Worm (Caenorhabditis elegans) whole organism, L3 larva: ENCODE results near the gene Y50D4A.10.

Source experiments
- R02D3.7 ChIP-seq: fragments of 150-350 bp; optimal IDR thresholded peaks from 2 replicates; lab custom pipeline; 2014; ENCODE audit warnings: missing biosample characterization, missing genetic modification characterization
- ZK546.5 ChIP-seq: sonication (generic microtip); optimal IDR thresholded peaks from 2 replicates; lab custom pipeline; 2017; ENCODE audit warnings: missing biosample characterization, missing genetic modification characterization
- aly-2 ChIP-seq: fragments of 150-350 bp; optimal IDR thresholded peaks from 2 replicates; lab custom pipeline; 2014; ENCODE audit warnings: missing biosample characterization, missing genetic modification characterization
- ama-1 ChIP-seq: fragments of 150-350 bp; optimal IDR thresholded peaks from 2 replicates; lab custom pipeline; 2018
- ceh-16 ChIP-seq: sonication (generic microtip); optimal IDR thresholded peaks from 2 replicates; lab custom pipeline; 2017; ENCODE audit warnings: missing biosample characterization, missing genetic modification characterization
- ceh-28 ChIP-seq: fragments of 150-350 bp; optimal IDR thresholded peaks from 2 replicates; lab custom pipeline; 2014; ENCODE audit warnings: missing biosample characterization, missing genetic modification reagents, missing genetic modification characterization
- ceh-82 ChIP-seq: fragments of 150-350 bp; optimal IDR thresholded peaks from 2 replicates; lab custom pipeline; 2014; ENCODE audit warnings: missing biosample characterization, missing genetic modification characterization
- ceh-9 ChIP-seq: sonication (generic microtip); optimal IDR thresholded peaks from 2 replicates; lab custom pipeline; 2018; ENCODE audit warnings: missing biosample characterization, missing genetic modification characterization
- daf-12 ChIP-seq: fragments of 150-350 bp; optimal IDR thresholded peaks from 2 replicates; lab custom pipeline; 2014; ENCODE audit warnings: missing biosample characterization, missing genetic modification reagents, missing genetic modification characterization
- egl-27 ChIP-seq: sonication (generic microtip); optimal IDR thresholded peaks from 4 replicates; lab custom pipeline; 2017; ENCODE audit warnings: missing biosample characterization, missing genetic modification reagents, missing genetic modification characterization
- elt-1 ChIP-seq: fragments of 150-350 bp; optimal IDR thresholded peaks from 2 replicates; lab custom pipeline; 2014; ENCODE audit warnings: missing biosample characterization, missing genetic modification characterization
- eor-1 ChIP-seq, 2 experiments: fragments of 150-350 bp; optimal IDR thresholded peaks; 2 replicates each; lab custom pipeline; 2014 to 2018; ENCODE audit warnings: missing biosample characterization in 2 of 2, missing genetic modification characterization in 2 of 2
- fkh-10 ChIP-seq: sonication (generic microtip); optimal IDR thresholded peaks from 2 replicates; lab custom pipeline; 2017; ENCODE audit warnings: missing biosample characterization, missing genetic modification reagents, missing genetic modification characterization
- fos-1 ChIP-seq: fragments of 150-350 bp; optimal IDR thresholded peaks from 2 replicates; lab custom pipeline; 2014; ENCODE audit warnings: missing biosample characterization, missing genetic modification characterization
- hmg-11 ChIP-seq: sonication (generic microtip); optimal IDR thresholded peaks from 2 replicates; lab custom pipeline; 2016; ENCODE audit warnings: missing genetic modification characterization, missing compliant biosample characterization
- jun-1 ChIP-seq: fragments of 150-350 bp; optimal IDR thresholded peaks from 2 replicates; lab custom pipeline; 2014; ENCODE audit warnings: missing biosample characterization, missing genetic modification reagents, missing genetic modification characterization
- lin-39 ChIP-seq: fragments of 150-350 bp; optimal IDR thresholded peaks from 2 replicates; lab custom pipeline; 2018; ENCODE audit warnings: missing biosample characterization, missing genetic modification reagents, missing genetic modification characterization
- lsy-12 ChIP-seq: sonication (generic microtip); optimal IDR thresholded peaks from 2 replicates; lab custom pipeline; 2016; ENCODE audit warnings: mild to moderate bottlenecking, missing genetic modification characterization, missing compliant biosample characterization
- mdl-1 ChIP-seq: fragments of 150-350 bp; optimal IDR thresholded peaks from 2 replicates; lab custom pipeline; 2014; ENCODE audit warnings: missing biosample characterization, missing genetic modification characterization
- mml-1 ChIP-seq: fragments of 150-350 bp; sonication (generic microtip); optimal IDR thresholded peaks from 3 replicates; lab custom pipeline; 2014; ENCODE audit warnings: missing biosample characterization, missing genetic modification characterization
- nfya-1 ChIP-seq: sonication (generic microtip); optimal IDR thresholded peaks from 2 replicates; lab custom pipeline; 2017; ENCODE audit warnings: missing genetic modification characterization, mild to moderate bottlenecking, missing compliant biosample characterization, antibody characterized with exemption, moderate library complexity; ENCODE audit not compliant: insufficient read depth
- nhr-23 ChIP-seq: fragments of 150-350 bp; optimal IDR thresholded peaks from 2 replicates; lab custom pipeline; 2014; ENCODE audit warnings: missing biosample characterization, missing genetic modification reagents, missing genetic modification characterization
- nhr-237 ChIP-seq: fragments of 150-350 bp; optimal IDR thresholded peaks from 2 replicates; lab custom pipeline; 2014; ENCODE audit warnings: missing biosample characterization, missing genetic modification characterization
- nhr-25 ChIP-seq: sonication (generic microtip); optimal IDR thresholded peaks from 2 replicates; lab custom pipeline; 2017; ENCODE audit warnings: missing biosample characterization, missing genetic modification characterization
- nhr-28 ChIP-seq: fragments of 150-350 bp; optimal IDR thresholded peaks from 2 replicates; lab custom pipeline; 2014; ENCODE audit warnings: missing biosample characterization, missing genetic modification characterization
- nhr-43 ChIP-seq: sonication (generic microtip); optimal IDR thresholded peaks from 2 replicates; lab custom pipeline; 2016; ENCODE audit warnings: mild to moderate bottlenecking, missing genetic modification characterization, missing compliant biosample characterization; ENCODE audit not compliant: poor library complexity, severe bottlenecking
- nhr-67 ChIP-seq: fragments of 150-350 bp; optimal IDR thresholded peaks from 2 replicates; lab custom pipeline; 2014; ENCODE audit warnings: missing biosample characterization, missing genetic modification characterization
- nhr-76 ChIP-seq: fragments of 150-350 bp; sonication (generic microtip); optimal IDR thresholded peaks from 5 replicates; lab custom pipeline; 2014; ENCODE audit warnings: missing biosample characterization, missing genetic modification characterization
- nhr-77 ChIP-seq: fragments of 150-350 bp; optimal IDR thresholded peaks from 2 replicates; lab custom pipeline; 2014; ENCODE audit warnings: missing biosample characterization, missing genetic modification characterization
- sea-2 ChIP-seq: fragments of 150-350 bp; sonication (generic microtip); optimal IDR thresholded peaks from 4 replicates; lab custom pipeline; 2014; ENCODE audit warnings: missing biosample characterization, missing genetic modification reagents, missing genetic modification characterization
- skn-1 ChIP-seq: fragments of 150-350 bp; optimal IDR thresholded peaks from 2 replicates; lab custom pipeline; 2014; ENCODE audit warnings: missing biosample characterization, missing genetic modification characterization
- snpc-4 ChIP-seq: fragments of 150-350 bp; optimal IDR thresholded peaks from 2 replicates; lab custom pipeline; 2014; ENCODE audit warnings: missing biosample characterization, missing genetic modification characterization
- tbx-2 ChIP-seq: sonication (generic microtip); optimal IDR thresholded peaks from 2 replicates; lab custom pipeline; 2016; ENCODE audit warnings: mild to moderate bottlenecking, missing genetic modification characterization, missing compliant biosample characterization
- unc-39 ChIP-seq: sonication (generic microtip); optimal IDR thresholded peaks from 4 replicates; lab custom pipeline; 2017; ENCODE audit warnings: missing biosample characterization, missing genetic modification characterization
- ztf-11 ChIP-seq: fragments of 150-350 bp; optimal IDR thresholded peaks from 2 replicates; lab custom pipeline; 2014; ENCODE audit warnings: missing biosample characterization, missing genetic modification characterization

Y50D4A.10 gene

DNA sequence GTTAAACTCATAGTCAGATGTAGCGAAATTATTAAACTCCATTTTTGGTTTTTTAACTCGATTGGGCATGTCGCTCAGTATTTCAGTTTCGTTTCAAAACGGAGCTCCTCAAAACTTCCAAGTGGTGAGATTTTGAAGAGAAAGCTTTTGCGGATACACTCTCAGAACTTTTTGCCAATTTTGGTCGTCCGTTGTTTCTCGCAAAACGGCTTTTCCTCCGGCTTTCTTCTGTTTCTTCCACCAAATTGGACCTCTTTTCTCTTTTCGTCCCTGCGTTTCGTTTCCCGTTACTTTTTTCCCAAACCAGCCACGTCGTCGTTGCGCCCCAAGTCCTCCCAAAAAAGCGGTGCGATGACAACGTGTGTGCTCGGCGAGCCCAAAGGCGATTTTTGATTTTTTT, 39.7 kb upstream of the Y50D4A.10 start, which contains the start of gene C39F7.1:
Gene C39F7.1, plus strand, starts transcription at position 301 of the 400 bp plus-strand sequence.
- TF ChIP-seq nhr-43 (tag; lab: Kevin White, UChicago) (no peak), lsy-12 (tag; lab: Kevin White, UChicago) (no peak), ztf-11 (no peak), ceh-82 (tag; lab: Kevin White, UChicago) (no peak), lin-39 (no peak), aly-2 (tag; lab: Kevin White, UChicago) (no peak), fos-1 (tag; lab: Kevin White, UChicago) (no peak), jun-1 (tag; lab: Kevin White, UChicago) (no peak), R02D3.7 (tag; lab: Kevin White, UChicago) (no peak), ZK546.5 (tag; lab: Kevin White, UChicago) (no peak), snpc-4 (tag; lab: Kevin White, UChicago) (no peak), skn-1 (no peak), egl-27 (no peak), fkh-10 (GFP tag; lab: Kevin White, UChicago) (no peak), unc-39 (tag; lab: Kevin White, UChicago) (no peak), nhr-23 (tag; lab: Kevin White, UChicago) (no peak), nhr-67 (no peak), hmg-11 (no peak), nhr-76 (tag; lab: Kevin White, UChicago) (no peak), ceh-16 (no peak)

DNA sequence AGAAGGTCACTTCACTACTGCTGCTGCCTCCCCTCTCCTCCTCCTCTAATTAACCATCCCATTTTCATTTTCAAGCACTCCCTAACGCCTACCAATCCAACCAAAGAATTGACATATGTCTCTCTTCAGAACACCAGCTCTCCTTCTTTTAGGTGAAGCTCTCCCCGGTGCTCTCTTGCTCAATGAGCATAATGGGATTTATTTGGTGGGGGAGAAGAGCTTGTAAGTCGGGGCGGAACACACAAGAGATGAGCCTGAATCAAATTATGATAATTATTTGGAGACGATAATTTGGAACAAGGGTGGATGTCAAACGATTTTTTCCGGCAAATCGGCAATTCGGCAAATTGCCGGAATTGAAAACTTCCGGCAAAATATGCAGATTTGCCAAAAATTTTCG, 32.4 kb upstream of the Y50D4A.10 start:
- TF ChIP-seq ZK546.5 (tag; lab: Kevin White, UChicago), result no peak
- TF ChIP-seq egl-27, result no peak
- no peak for TF ChIP-seq ceh-82 (tag; lab: Kevin White, UChicago)
- no peak for TF ChIP-seq ceh-28 (tag; lab: Kevin White, UChicago)
- TF ChIP-seq R02D3.7 (tag; lab: Kevin White, UChicago), result no peak
- no peak for TF ChIP-seq snpc-4 (tag; lab: Kevin White, UChicago)
- TF ChIP-seq skn-1, result no peak
- no peak for TF ChIP-seq mdl-1 (tag; lab: Kevin White, UChicago)
- TF ChIP-seq elt-1 (tag; lab: Kevin White, UChicago), result no peak
- TF ChIP-seq nhr-28 (tag; lab: Kevin White, UChicago), result no peak
- no peak for TF ChIP-seq tbx-2 (tag; lab: Kevin White, UChicago)
- TF ChIP-seq jun-1 (tag; lab: Kevin White, UChicago), result no peak
- no peak for TF ChIP-seq nhr-25 (tag; lab: Kevin White, UChicago)
- TF ChIP-seq nfya-1 (tag; lab: Kevin White, UChicago), result no peak
- no peak for TF ChIP-seq lsy-12 (tag; lab: Kevin White, UChicago)
- no peak for TF ChIP-seq sea-2 (GFP tag; lab: Kevin White, UChicago)
- no peak for TF ChIP-seq ceh-16
- no peak for TF ChIP-seq hmg-11
- no peak for TF ChIP-seq eor-1 (tag; optimal IDR thresholded peaks at IDR 0.05; lab: Kevin White, UChicago)
- TF ChIP-seq nhr-237, result no peak

DNA sequence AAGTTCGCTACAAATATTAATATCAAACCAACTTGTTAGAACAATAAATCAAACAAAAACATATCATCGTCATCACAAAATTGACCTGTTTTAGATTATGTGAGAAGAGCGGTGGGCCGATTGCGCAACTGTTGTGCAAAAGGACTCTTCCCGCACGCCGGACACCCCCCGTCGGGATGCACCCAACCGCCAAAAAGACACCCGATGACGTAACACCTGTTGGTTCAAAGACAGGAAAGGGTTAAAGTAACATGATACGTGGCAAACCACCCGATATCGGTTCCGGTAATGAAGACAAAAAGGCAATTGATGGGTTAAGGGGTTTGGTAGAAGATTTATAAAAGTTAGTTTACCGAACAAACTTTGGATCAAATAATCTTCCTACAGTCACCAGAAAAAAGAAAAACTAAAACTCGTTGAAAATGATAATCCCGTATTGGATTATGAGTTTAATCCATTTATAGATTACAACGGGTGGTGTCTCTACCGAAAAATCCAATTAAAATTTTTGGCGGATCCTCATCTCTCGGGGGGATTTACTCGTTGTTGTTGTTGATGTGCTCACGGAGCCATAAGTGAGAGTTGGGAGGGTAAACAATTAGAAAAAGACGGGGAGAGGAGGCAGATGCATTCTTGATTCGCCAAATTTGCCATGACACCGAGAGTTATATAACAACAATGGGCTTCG, 23.8 kb upstream of the Y50D4A.10 start:
- TF ChIP-seq mml-1 (tag; lab: Kevin White, UChicago) (no peak), daf-12 (tag; lab: Kevin White, UChicago) (no peak), nfya-1 (tag; lab: Kevin White, UChicago) (no peak), ama-1 (no peak), nhr-77 (tag; lab: Kevin White, UChicago) (no peak), eor-1 (tag; optimal IDR thresholded peaks at IDR 0.05; lab: Kevin White, UChicago) (no peak), ceh-82 (tag; lab: Kevin White, UChicago) (no peak), fos-1 (tag; lab: Kevin White, UChicago) (no peak), nhr-237 (no peak), skn-1 (no peak), nhr-67 (no peak)
- TF ChIP-seq, all 47 proteins: peak for 0

DNA sequence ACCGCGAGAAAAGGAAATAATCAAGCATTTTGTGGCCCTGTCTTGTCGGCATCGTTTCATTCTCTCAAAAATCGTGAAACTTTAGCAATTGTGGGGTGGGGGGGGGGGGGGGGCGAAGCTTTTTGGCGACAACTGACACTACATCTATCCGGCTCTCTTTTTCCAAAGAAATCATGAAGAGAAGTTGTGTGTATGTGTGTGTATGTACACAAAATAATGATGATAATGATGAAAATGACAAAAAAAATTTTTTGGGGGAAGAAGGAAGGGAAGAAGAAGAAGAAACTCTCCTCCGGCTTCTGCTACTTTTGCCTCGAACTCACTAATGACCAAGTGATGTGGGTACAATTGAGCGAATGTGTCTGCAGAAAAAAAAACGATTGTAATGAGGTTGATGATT, 22.6 kb upstream of the Y50D4A.10 start:
- TF ChIP-seq sea-2 (GFP tag; lab: Kevin White, UChicago) (no peak), ceh-16 (no peak), ceh-9 (tag; lab: Kevin White, UChicago) (no peak), snpc-4 (tag; lab: Kevin White, UChicago) (no peak), unc-39 (tag; lab: Kevin White, UChicago) (no peak), ztf-11 (no peak), mml-1 (tag; lab: Kevin White, UChicago) (no peak), nhr-237 (no peak), nhr-67 (no peak), skn-1 (no peak), nhr-28 (tag; lab: Kevin White, UChicago) (no peak)
